Worm (Caenorhabditis elegans): ENCODE data around the gene F44A6.4.

F44A6.4 gene

DNA sequence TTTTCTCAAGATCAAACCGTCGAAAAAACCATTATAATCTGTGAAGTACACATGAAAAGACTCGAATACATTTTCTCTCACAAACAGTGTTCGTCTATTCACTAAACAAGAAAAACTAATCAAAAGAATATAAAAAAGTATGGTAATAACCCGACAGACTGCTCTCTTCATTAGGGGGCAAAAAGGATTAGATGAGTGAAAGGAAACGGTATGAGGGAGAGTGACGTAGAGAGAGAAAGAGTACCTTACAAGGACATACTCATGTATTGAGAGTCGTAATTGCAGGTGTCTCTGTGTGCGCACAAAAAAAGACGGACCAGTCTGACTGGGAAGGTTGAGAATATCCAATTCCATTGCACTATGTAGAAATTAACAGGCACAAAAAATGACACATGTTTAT lies 34.4 kb upstream of the F44A6.4 start:
- TF ChIP-seq fkh-3 (tag; optimal IDR thresholded peaks at IDR 0.05) (no peak), unc-130 (GFP tag; optimal IDR thresholded peaks at IDR 0.05) (no peak), tbx-9 (tag; optimal IDR thresholded peaks at IDR 0.05; ENCODE audit: borderline replicate concordance) (no peak), F57A8.1 (GFP tag; optimal IDR thresholded peaks at IDR 0.05) (no peak), mes-4 (tag; optimal IDR thresholded peaks at IDR 0.05) (no peak), lir-1 (GFP tag; conservative IDR thresholded peaks at IDR 0.05) (no peak), sea-2 (GFP tag; IDR thresholded peaks at IDR 0.05) (no peak), B0336.3 (GFP tag; IDR thresholded peaks at IDR 0.05) (no peak), ceh-58 (GFP tag; IDR thresholded peaks at IDR 0.05) (no peak), snpc-4 (GFP tag; optimal IDR thresholded peaks at IDR 0.05) (no peak), snpc-4 (tag; optimal IDR thresholded peaks at IDR 0.05) (no peak)

DNA sequence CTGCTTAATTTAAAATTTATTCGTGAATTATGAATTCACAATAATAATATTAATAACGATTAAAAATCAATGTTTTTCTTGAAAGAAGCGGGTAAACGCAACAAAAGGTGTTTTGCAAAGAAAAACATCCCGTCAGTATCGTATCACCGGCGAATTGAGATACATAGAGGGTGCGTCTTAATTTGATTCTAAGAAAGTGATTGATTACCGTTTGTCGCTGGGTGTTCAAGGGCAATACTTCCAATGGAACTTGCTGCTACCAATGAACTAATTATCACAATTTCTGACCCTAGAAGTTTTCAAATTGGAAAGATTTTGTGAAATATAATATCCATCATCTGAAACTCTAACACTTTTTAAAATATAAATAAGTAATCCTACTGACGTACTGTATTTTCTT lies 30.3 kb upstream of the F44A6.4 start:
- TF ChIP-seq sptf-2 (GFP tag; optimal IDR thresholded peaks at IDR 0.05): no peak

DNA sequence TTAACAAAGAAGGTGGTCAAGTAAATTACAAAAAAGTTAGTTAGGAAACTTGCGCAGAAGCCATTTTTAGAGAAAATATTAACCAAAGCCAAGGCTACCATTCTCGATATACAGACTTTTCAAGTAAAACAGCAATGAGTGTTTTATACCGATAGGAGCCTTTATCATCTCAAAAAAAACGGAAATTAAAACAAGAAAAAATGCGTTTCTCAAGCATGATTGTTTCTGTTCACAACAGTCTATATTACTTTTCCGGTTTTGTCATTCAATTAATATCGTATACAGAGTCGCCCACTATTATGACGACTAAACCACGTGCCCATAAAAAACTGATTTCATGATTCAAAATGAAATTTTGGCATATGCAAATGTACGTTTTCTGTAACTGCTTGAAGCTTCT lies 25.6 kb upstream of the F44A6.4 start, which contains the start of gene str-74:
TSS of gene str-74 (minus strand) at position 101 of the 400 bp plus-strand sequence.
- TF ChIP-seq Y67H2A.10 (GFP tag; conservative IDR thresholded peaks at IDR 0.05) (no peak), rpc-1 (optimal IDR thresholded peaks at IDR 0.05) (no peak), rpc-1 (tag; optimal IDR thresholded peaks at IDR 0.05) (no peak), aptf-2 (GFP tag; conservative IDR thresholded peaks at IDR 0.05) (no peak), ccch-3 (GFP tag; optimal IDR thresholded peaks at IDR 0.05) (no peak), die-1 (tag; optimal IDR thresholded peaks at IDR 0.05) (no peak), aptf-3 (GFP tag; IDR thresholded peaks at IDR 0.05) (no peak), ztf-28 (GFP tag; IDR thresholded peaks at IDR 0.05) (no peak), dox-1 (GFP tag; IDR thresholded peaks at IDR 0.05) (no peak), lin-26 (GFP tag; IDR thresholded peaks at IDR 0.05) (no peak), akir-1 (GFP tag; optimal IDR thresholded peaks at IDR 0.05) (no peak), unc-62 (GFP tag; optimal IDR thresholded peaks at IDR 0.05) (no peak), madf-8 (GFP tag; conservative IDR thresholded peaks at IDR 0.05) (no peak), ceh-40 (GFP tag; IDR thresholded peaks at IDR 0.05) (no peak), Y53F4B.3 (GFP tag; IDR thresholded peaks at IDR 0.05) (no peak), zfh-2 (GFP tag; conservative IDR thresholded peaks at IDR 0.05) (no peak), hlh-26 (GFP tag; conservative IDR thresholded peaks at IDR 0.05) (no peak), nfyb-1 (GFP tag; IDR thresholded peaks at IDR 0.05) (no peak), madf-6 (GFP tag; IDR thresholded peaks at IDR 0.05) (no peak)

DNA sequence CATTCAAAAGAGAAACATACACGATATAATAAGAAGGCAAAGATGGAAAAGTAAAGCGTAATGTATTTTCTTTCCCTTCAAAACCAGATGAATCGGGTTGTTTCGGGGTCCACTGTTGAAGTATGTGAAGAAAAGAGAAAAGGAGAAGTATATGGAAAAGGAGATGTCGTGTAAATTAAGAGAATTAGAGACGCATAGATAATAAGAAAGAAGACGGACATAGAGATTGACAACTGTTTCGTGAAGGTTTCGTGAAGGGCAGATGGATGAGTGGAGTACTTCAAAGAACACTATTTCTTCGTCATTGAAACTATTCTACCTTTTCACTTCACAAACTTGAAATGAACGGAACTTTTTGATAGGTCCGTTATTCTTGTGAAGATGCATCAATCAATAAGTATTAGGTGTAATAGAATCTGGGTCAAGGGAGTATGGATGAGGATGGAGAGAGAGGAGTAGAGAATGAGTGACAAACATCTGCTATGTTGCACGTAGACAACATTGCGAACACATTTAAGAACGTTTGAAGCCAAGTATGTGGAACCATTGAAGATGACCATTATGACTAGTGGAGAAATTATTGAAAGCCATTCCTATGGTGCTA lies 23.0 kb upstream of the F44A6.4 start:
- no peak for TF ChIP-seq chd-7 (tag; optimal IDR thresholded peaks at IDR 0.05)
- TF ChIP-seq madf-10 (tag; optimal IDR thresholded peaks at IDR 0.05): no peak
- TF ChIP-seq dpl-1 (GFP tag; optimal IDR thresholded peaks at IDR 0.05): no peak
- TF ChIP-seq nfya-1 (tag; optimal IDR thresholded peaks at IDR 0.05; ENCODE audit: borderline replicate concordance, insufficient read depth): no peak
- no peak for TF ChIP-seq C17E4.6 (GFP tag; IDR thresholded peaks at IDR 0.05)
- no peak for TF ChIP-seq cebp-2 (GFP tag; IDR thresholded peaks at IDR 0.05)
- TF ChIP-seq lin-26 (GFP tag; IDR thresholded peaks at IDR 0.05): no peak
- no peak for TF ChIP-seq gei-17 (GFP tag; optimal IDR thresholded peaks at IDR 0.05)
- TF ChIP-seq B0261.1 (tag; optimal IDR thresholded peaks at IDR 0.05): no peak
- no peak for TF ChIP-seq let-607 (tag; optimal IDR thresholded peaks at IDR 0.05)
- TF ChIP-seq Y56A3A.18 (GFP tag; IDR thresholded peaks at IDR 0.05): no peak
- no peak for TF ChIP-seq F57A8.1 (GFP tag; optimal IDR thresholded peaks at IDR 0.05)
